Worm (Caenorhabditis elegans): Measurements from ENCODE around the gene R07B7.2.

Gene R07B7.2

DNA sequence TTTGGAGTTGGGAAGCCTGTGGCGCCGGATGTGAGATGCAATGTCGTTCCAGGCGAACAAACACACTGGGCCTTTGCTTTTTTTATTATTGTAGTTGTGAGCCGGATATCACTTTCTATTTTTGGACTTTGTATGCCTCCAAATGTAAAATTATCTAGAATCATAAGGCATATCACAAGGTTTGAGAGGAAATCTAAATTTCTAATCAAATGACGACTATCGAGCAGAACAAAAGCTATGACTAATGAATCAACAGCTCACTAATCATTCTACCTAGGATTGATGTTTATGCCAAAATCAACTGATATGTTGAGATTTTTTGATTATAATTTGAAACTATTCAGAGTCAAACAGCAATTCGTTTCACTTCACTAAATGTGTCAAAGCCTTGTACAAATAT, 21.7 kb downstream of the R07B7.2 start:
- TF ChIP-seq lin-32 (GFP tag; optimal IDR thresholded peaks at IDR 0.05), result no peak
- TF ChIP-seq sptf-1 (tag; optimal IDR thresholded peaks at IDR 0.05), result no peak
- TF ChIP-seq nhr-28 (tag; optimal IDR thresholded peaks at IDR 0.05), result no peak
- no peak for TF ChIP-seq unc-120 (tag; optimal IDR thresholded peaks at IDR 0.05; ENCODE audit: poor library complexity, severe bottlenecking)
- TF ChIP-seq ceh-43 (GFP tag; optimal IDR thresholded peaks at IDR 0.05), result no peak
- no peak for TF ChIP-seq ztf-11 (tag; optimal IDR thresholded peaks at IDR 0.05)
- no peak for TF ChIP-seq ceh-83 (GFP tag; optimal IDR thresholded peaks at IDR 0.05)
- no peak for TF ChIP-seq nhr-12 (tag; optimal IDR thresholded peaks at IDR 0.05)
- no peak for TF ChIP-seq ham-2 (GFP tag; optimal IDR thresholded peaks at IDR 0.05)
- no peak for TF ChIP-seq mab-5 (tag; optimal IDR thresholded peaks at IDR 0.05)
- TF ChIP-seq unc-62 (GFP tag; optimal IDR thresholded peaks at IDR 0.05), result no peak
- TF ChIP-seq ceh-39 (tag; optimal IDR thresholded peaks at IDR 0.05), result no peak
- TF ChIP-seq tbx-8 (GFP tag; optimal IDR thresholded peaks at IDR 0.05), result no peak

ce11 chrV:12036129-12036528, 23.4 kb downstream of the R07B7.2 start:
- TF ChIP-seq cnd-1 (tag; optimal IDR thresholded peaks at IDR 0.05) (no peak), ceh-43 (GFP tag; optimal IDR thresholded peaks at IDR 0.05) (no peak), nhr-76 (tag; optimal IDR thresholded peaks at IDR 0.05) (no peak), flh-1 (GFP tag; optimal IDR thresholded peaks at IDR 0.05) (no peak), ces-1 (GFP tag; optimal IDR thresholded peaks at IDR 0.05) (peak; percentile 67)

DNA sequence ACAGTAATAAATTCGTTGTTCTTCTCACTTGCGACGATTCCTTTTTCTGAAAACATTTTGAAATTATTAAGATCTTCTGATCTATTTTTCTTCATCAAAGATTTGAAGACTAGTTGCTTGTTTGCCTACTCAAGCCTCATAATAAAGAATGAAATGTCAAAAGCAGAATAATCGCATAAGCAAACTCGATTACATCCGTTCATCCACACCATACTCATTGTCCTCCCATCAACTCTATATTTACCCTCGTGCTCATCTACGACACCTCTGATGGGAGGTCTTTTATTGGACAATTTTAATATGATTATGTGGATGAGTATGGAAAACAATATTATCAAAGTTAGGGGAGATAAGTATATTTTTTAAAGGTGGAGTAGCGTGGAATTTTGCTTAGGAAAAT, 25.7 kb downstream of the R07B7.2 start:
- peak; percentile 73 for TF ChIP-seq ces-1 (GFP tag; optimal IDR thresholded peaks at IDR 0.05)
- no peak for TF ChIP-seq sem-2 (GFP tag; optimal IDR thresholded peaks at IDR 0.05)

DNA sequence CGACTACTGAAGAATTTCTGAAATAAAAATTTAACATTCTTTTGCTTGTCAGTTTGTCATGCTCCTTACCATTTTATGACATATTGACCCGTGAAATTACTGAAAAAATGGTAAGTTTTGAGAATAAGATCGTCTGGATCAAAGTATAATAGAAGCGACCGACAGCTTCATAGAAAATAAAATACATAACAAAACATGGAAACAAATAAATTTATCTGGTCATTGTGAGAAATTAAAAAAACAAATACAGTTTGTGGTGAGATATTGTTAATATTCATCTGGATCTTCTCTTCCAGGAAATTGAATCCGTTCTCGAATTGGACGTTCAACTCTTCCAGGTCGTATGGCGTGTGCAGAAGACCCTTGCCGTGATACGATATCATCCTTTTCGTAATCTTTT, 27.5 kb downstream of the R07B7.2 start, which contains the start of gene pkc-1:
TSS of gene pkc-1 (minus strand) at position 101 of the 400 bp plus-strand sequence.
- TF ChIP-seq M03D4.4 (tag; optimal IDR thresholded peaks at IDR 0.05) (no peak), tbx-8 (GFP tag; optimal IDR thresholded peaks at IDR 0.05) (no peak), mls-2 (tag; optimal IDR thresholded peaks at IDR 0.05) (no peak), ceh-43 (GFP tag; optimal IDR thresholded peaks at IDR 0.05) (no peak), lsy-2 (tag; optimal IDR thresholded peaks at IDR 0.05) (no peak), nhr-237 (tag; optimal IDR thresholded peaks at IDR 0.05) (no peak), mep-1 (tag; optimal IDR thresholded peaks at IDR 0.05) (no peak), nhr-28 (tag; optimal IDR thresholded peaks at IDR 0.05) (no peak), pha-4 (tag; optimal IDR thresholded peaks at IDR 0.05) (no peak), elt-1 (tag; optimal IDR thresholded peaks at IDR 0.05; ENCODE audit: borderline replicate concordance, insufficient read depth) (no peak), ham-2 (GFP tag; optimal IDR thresholded peaks at IDR 0.05) (no peak), zip-8 (tag; optimal IDR thresholded peaks at IDR 0.05) (no peak)

DNA sequence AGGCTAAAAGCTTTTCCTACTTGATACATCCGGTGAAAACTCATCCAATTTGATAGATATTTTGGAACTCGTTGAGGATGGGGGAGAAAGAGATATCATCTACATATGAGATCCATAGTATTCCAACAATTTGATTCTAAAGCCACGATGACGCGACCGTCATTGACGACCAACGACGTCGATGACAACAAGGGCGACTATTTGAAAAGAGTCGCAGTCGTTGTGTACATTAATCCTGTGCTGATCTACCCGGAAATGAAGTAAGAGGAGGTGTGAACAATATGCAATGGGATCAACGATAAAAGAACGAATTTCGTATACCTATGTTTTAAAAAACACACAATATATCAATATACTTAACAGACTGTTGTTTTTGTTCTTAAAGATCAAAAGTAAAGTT, 31.4 kb downstream of the R07B7.2 start:
- TF ChIP-seq pha-4 (tag; optimal IDR thresholded peaks at IDR 0.05), result no peak
- no peak for TF ChIP-seq nhr-76 (tag; optimal IDR thresholded peaks at IDR 0.05)
- TF ChIP-seq nhr-2 (tag; optimal IDR thresholded peaks at IDR 0.05), result no peak
- no peak for TF ChIP-seq mab-5 (tag; optimal IDR thresholded peaks at IDR 0.05)
- no peak for TF ChIP-seq bed-3 (GFP tag; optimal IDR thresholded peaks at IDR 0.05)
- no peak for TF ChIP-seq ces-1 (GFP tag; optimal IDR thresholded peaks at IDR 0.05)
- TF ChIP-seq elt-1 (tag; optimal IDR thresholded peaks at IDR 0.05; ENCODE audit: borderline replicate concordance, insufficient read depth), result no peak
- TF ChIP-seq sem-2 (GFP tag; optimal IDR thresholded peaks at IDR 0.05), result no peak
- no peak for TF ChIP-seq drap-1 (GFP tag; optimal IDR thresholded peaks at IDR 0.05)
- no peak for TF ChIP-seq lin-32 (GFP tag; optimal IDR thresholded peaks at IDR 0.05)
- no peak for TF ChIP-seq blmp-1 (tag; optimal IDR thresholded peaks at IDR 0.05)

- TF ChIP-seq unc-120 (tag; optimal IDR thresholded peaks at IDR 0.05; ENCODE audit: poor library complexity, severe bottlenecking) (peak; percentile 81), hlh-1 (tag; optimal IDR thresholded peaks at IDR 0.05) (peak; percentile 17), ztf-11 (tag; optimal IDR thresholded peaks at IDR 0.05) (no peak), unc-62 (GFP tag; optimal IDR thresholded peaks at IDR 0.05) (peak; percentile 66), lin-13 (tag; optimal IDR thresholded peaks at IDR 0.05) (peak; percentile 4), nhr-2 (tag; optimal IDR thresholded peaks at IDR 0.05) (no peak), ces-1 (GFP tag; optimal IDR thresholded peaks at IDR 0.05) (peak; percentile 65)
Observed at ce11 chrV:12026878-12027477, 32.6 kb downstream of the R07B7.2 start.
